Worm (Caenorhabditis elegans) whole organism, late embryonic: ENCODE results near the gene lmp-2.

Experiments
- ceh-48 ChIP-seq: sonication (generic microtip); optimal IDR thresholded peaks from 2 replicates; lab custom pipeline; 2016; ENCODE audit warnings: missing genetic modification characterization, inconsistent platforms, missing compliant biosample characterization
- ceh-9 ChIP-seq: sonication (generic microtip); optimal IDR thresholded peaks from 2 replicates; lab custom pipeline; 2016; ENCODE audit warnings: mild to moderate bottlenecking, missing genetic modification characterization, inconsistent platforms, missing compliant biosample characterization
- nfya-1 ChIP-seq: sonication (generic microtip); optimal IDR thresholded peaks from 2 replicates; lab custom pipeline; 2017; ENCODE audit warnings: missing genetic modification characterization, mild to moderate bottlenecking, missing compliant biosample characterization, antibody characterized with exemption, moderate library complexity
- nhr-11 ChIP-seq: fragments of 150-350 bp; optimal IDR thresholded peaks from 2 replicates; lab custom pipeline; 2014; ENCODE audit warnings: missing biosample characterization, missing genetic modification characterization
- npax-4 ChIP-seq: sonication (generic microtip); optimal IDR thresholded peaks from 2 replicates; lab custom pipeline; 2016; ENCODE audit warnings: missing genetic modification characterization, missing compliant biosample characterization

ce11 chrX:1086406-1086897 is 39.0 kb upstream of the lmp-2 start:
- TF ChIP-seq nhr-11 (tag; lab: Kevin White, UChicago) (no peak), nfya-1 (no peak), ceh-9 (no peak), ceh-48 (tag; lab: Kevin White, UChicago) (no peak), npax-4 (tag; lab: Kevin White, UChicago) (no peak)
